Worm (Caenorhabditis elegans) whole organism, late embryonic: ENCODE measurements around the gene T28A11.18.

Experiments used
- C08G9.2 ChIP-seq: sonication (generic microtip); optimal IDR thresholded peaks from 2 replicates; lab custom pipeline; 2016; ENCODE audit warnings: mild to moderate bottlenecking, missing genetic modification characterization, moderate library complexity, missing compliant biosample characterization
- C38D4.7 ChIP-seq: fragments of 200-800 bp; sonication (Bioruptor generic); optimal IDR thresholded peaks from 2 replicates; lab custom pipeline; 2018; ENCODE audit warnings: mild to moderate bottlenecking, missing genetic modification characterization, moderate library complexity, missing compliant biosample characterization
- F13H6.1 ChIP-seq: sonication (generic microtip); optimal IDR thresholded peaks from 2 replicates; lab custom pipeline; 2016; ENCODE audit warnings: missing genetic modification characterization, missing compliant biosample characterization
- K02D7.2 ChIP-seq: sonication (generic microtip); optimal IDR thresholded peaks from 2 replicates; lab custom pipeline; 2017; ENCODE audit warnings: mild to moderate bottlenecking, missing genetic modification characterization, missing compliant biosample characterization
- T23F11.4 ChIP-seq: fragments of 200-800 bp; sonication (Bioruptor generic); optimal IDR thresholded peaks from 2 replicates; lab custom pipeline; 2018; ENCODE audit warnings: mild to moderate bottlenecking, missing genetic modification characterization, missing compliant biosample characterization
- ceh-14 ChIP-seq: sonication (generic microtip); optimal IDR thresholded peaks from 2 replicates; lab custom pipeline; 2016; ENCODE audit warnings: missing genotype, missing genetic modification characterization, missing compliant biosample characterization
- ceh-24 ChIP-seq: sonication (generic microtip); optimal IDR thresholded peaks from 2 replicates; lab custom pipeline; 2016; ENCODE audit warnings: mild to moderate bottlenecking, missing genetic modification characterization, missing compliant biosample characterization
- ceh-34 ChIP-seq: sonication (generic microtip); optimal IDR thresholded peaks from 2 replicates; lab custom pipeline; 2016; ENCODE audit warnings: mild to moderate bottlenecking, missing genetic modification characterization, missing compliant biosample characterization
- ceh-6 ChIP-seq: fragments of 200-800 bp; sonication (Bioruptor generic); optimal IDR thresholded peaks from 2 replicates; lab custom pipeline; 2018; ENCODE audit warnings: mild to moderate bottlenecking, missing genetic modification characterization, missing compliant biosample characterization
- dmd-4 ChIP-seq: sonication (generic microtip); optimal IDR thresholded peaks from 2 replicates; lab custom pipeline; 2016; ENCODE audit warnings: borderline replicate concordance, missing genetic modification characterization, missing compliant biosample characterization
- dve-1 ChIP-seq: sonication (generic microtip); optimal IDR thresholded peaks from 2 replicates; lab custom pipeline; 2017; ENCODE audit warnings: antibody characterized with exemption, mild to moderate bottlenecking, missing genetic modification characterization, missing compliant biosample characterization
- ets-4 ChIP-seq: sonication (generic microtip); optimal IDR thresholded peaks from 2 replicates; lab custom pipeline; 2016; ENCODE audit warnings: missing genetic modification characterization, missing compliant biosample characterization
- fkh-10 ChIP-seq: fragments of 150-350 bp; optimal IDR thresholded peaks from 2 replicates; lab custom pipeline; 2014; ENCODE audit warnings: missing biosample characterization, missing genetic modification reagents, missing genetic modification characterization
- hlh-8 ChIP-seq: sonication (generic microtip); optimal IDR thresholded peaks from 2 replicates; lab custom pipeline; 2016; ENCODE audit warnings: missing genotype, missing genetic modification characterization, missing compliant biosample characterization
- nhr-11 ChIP-seq: fragments of 150-350 bp; optimal IDR thresholded peaks from 2 replicates; lab custom pipeline; 2014; ENCODE audit warnings: missing biosample characterization, missing genetic modification characterization
- nhr-232 ChIP-seq: sonication (generic microtip); optimal IDR thresholded peaks from 2 replicates; lab custom pipeline; 2016; ENCODE audit warnings: missing genetic modification characterization, missing compliant biosample characterization
- npax-4 ChIP-seq: sonication (generic microtip); optimal IDR thresholded peaks from 2 replicates; lab custom pipeline; 2016; ENCODE audit warnings: missing genetic modification characterization, missing compliant biosample characterization
- pax-1 ChIP-seq: fragments of 150-350 bp; optimal IDR thresholded peaks from 2 replicates; lab custom pipeline; 2014; ENCODE audit warnings: missing biosample characterization, missing genetic modification characterization
- pha-2 ChIP-seq: sonication (generic microtip); optimal IDR thresholded peaks from 2 replicates; lab custom pipeline; 2017; ENCODE audit warnings: mild to moderate bottlenecking, missing genetic modification characterization, missing compliant biosample characterization
- pros-1 ChIP-seq: fragments of 150-350 bp; optimal IDR thresholded peaks from 2 replicates; lab custom pipeline; 2014; ENCODE audit warnings: missing biosample characterization, missing genetic modification reagents, missing genetic modification characterization
- ref-2 ChIP-seq: sonication (generic microtip); optimal IDR thresholded peaks from 2 replicates; lab custom pipeline; 2016; ENCODE audit warnings: missing genetic modification characterization, missing compliant biosample characterization
- sdc-2 ChIP-seq: sonication (generic microtip); optimal IDR thresholded peaks from 2 replicates; lab custom pipeline; 2016; ENCODE audit warnings: missing genotype, missing genetic modification characterization, missing compliant biosample characterization
- sox-4 ChIP-seq: sonication (generic microtip); optimal IDR thresholded peaks from 2 replicates; lab custom pipeline; 2017; ENCODE audit warnings: mild to moderate bottlenecking, missing genetic modification characterization, inconsistent platforms, missing compliant biosample characterization
- ttx-3 ChIP-seq: sonication (generic microtip); optimal IDR thresholded peaks from 2 replicates; lab custom pipeline; 2016; ENCODE audit warnings: missing genetic modification reagents, missing genetic modification characterization, missing compliant biosample characterization
- unc-3 ChIP-seq, 2 experiments: fragments of 200-800 bp in 1 of 2; sonication (Bioruptor generic) in 1 of 2; sonication (generic microtip) in 1 of 2; conservative IDR thresholded peaks in 1 of 2; optimal IDR thresholded peaks in 1 of 2; 2 replicates each; pipeline versions ENCODE4 v1.3.6 to Lab custom; 2016 to 2022; ENCODE audit warnings: missing compliant biosample characterization in 2 of 2, missing genetic modification characterization in 2 of 2, missing genetic modification reagents in 1 of 2
- unc-55 ChIP-seq: sonication (generic microtip); optimal IDR thresholded peaks from 2 replicates; lab custom pipeline; 2017; ENCODE audit warnings: missing biosample characterization, missing genetic modification reagents, missing genetic modification characterization
- unc-86 ChIP-seq: sonication (generic microtip); optimal IDR thresholded peaks from 2 replicates; lab custom pipeline; 2016; ENCODE audit warnings: missing genetic modification characterization, missing compliant biosample characterization
- ztf-16 ChIP-seq: sonication (generic microtip); optimal IDR thresholded peaks from 2 replicates; lab custom pipeline; 2017; ENCODE audit warnings: missing genetic modification characterization, missing compliant biosample characterization

Gene T28A11.18

ce11 chrV:3267950-3268349 lies at the start of gene T28A11.18:
Gene T28A11.18, minus strand, starts transcription at chrV:3268050.
- TF ChIP-seq ets-4 (tag; lab: Kevin White, UChicago) (no peak), sox-4 (no peak), sdc-2 (tag; lab: Kevin White, UChicago) (no peak), ref-2 (tag; lab: Kevin White, UChicago) (no peak), C38D4.7 (GFP tag; lab: Kevin White, UChicago) (no peak)
- TF ChIP-seq, all 69 proteins: peak for 0

ce11 chrV:3316108-3316507 lies 48.3 kb upstream of the T28A11.18 start, which contains the start of gene F35F10.1:
Gene F35F10.1, plus strand, starts transcription at chrV:3316307.
- TF ChIP-seq K02D7.2 (tag; lab: Kevin White, UChicago) (no peak), unc-3 (GFP tag; conservative IDR thresholded peaks at IDR 0.05; lab: Robert Waterston, UW) (no peak), unc-3 (tag; optimal IDR thresholded peaks at IDR 0.05; lab: Kevin White, UChicago) (no peak), unc-55 (GFP tag; lab: Kevin White, UChicago) (no peak), ceh-34 (tag; lab: Kevin White, UChicago) (no peak), dve-1 (tag; lab: Kevin White, UChicago) (no peak), ref-2 (tag; lab: Kevin White, UChicago) (no peak), pha-2 (tag; lab: Kevin White, UChicago) (no peak), fkh-10 (no peak), unc-86 (tag; lab: Kevin White, UChicago) (no peak), F13H6.1 (tag; lab: Kevin White, UChicago) (no peak), dmd-4 (tag; lab: Kevin White, UChicago) (no peak), C08G9.2 (tag; lab: Kevin White, UChicago) (no peak), T23F11.4 (no peak), ceh-24 (tag; lab: Kevin White, UChicago) (no peak), ceh-14 (tag; lab: Kevin White, UChicago) (no peak), ets-4 (tag; lab: Kevin White, UChicago) (no peak), ttx-3 (tag; lab: Kevin White, UChicago) (no peak), sox-4 (no peak)
- TF ChIP-seq, all 69 proteins: peak for 0

DNA sequence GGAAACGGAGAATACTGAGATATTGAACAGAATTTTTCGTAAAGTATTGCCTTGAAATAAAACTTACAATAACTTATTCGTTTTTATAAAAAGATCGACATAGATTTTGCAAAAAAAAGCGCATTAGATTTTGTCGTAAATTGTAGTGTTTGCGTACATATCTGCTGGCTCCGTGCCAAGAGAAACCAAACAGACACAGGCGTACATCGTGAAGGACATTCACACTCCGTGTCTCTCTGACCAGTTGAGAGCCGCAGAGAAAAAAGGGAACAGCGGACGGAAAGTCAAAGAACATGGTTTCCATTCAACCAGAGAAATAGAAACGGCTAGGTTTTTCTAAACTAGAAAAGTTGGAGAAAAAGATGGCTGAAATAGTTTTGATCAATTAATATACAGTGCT lies 47.5 kb upstream of the T28A11.18 start, which contains the start of gene arrd-19:
TSS of gene arrd-19 (minus strand) at position 209 of the 400 bp plus-strand sequence.
- TF ChIP-seq unc-86 (tag; lab: Kevin White, UChicago) (no peak), pax-1 (tag; lab: Kevin White, UChicago) (peak; percentile 8)

ce11 chrV:3312067-3312666 lies 44.3 kb upstream of the T28A11.18 start, which contains the start of gene arrd-18:
Gene arrd-18, minus strand, starts transcription at chrV:3312117.
- no peak for TF ChIP-seq ceh-6 (GFP tag; lab: Kevin White, UChicago)
- no peak for TF ChIP-seq ttx-3 (tag; lab: Kevin White, UChicago)
- TF ChIP-seq ceh-14 (tag; lab: Kevin White, UChicago), result peak; percentile 15
- no peak for TF ChIP-seq nhr-232

DNA sequence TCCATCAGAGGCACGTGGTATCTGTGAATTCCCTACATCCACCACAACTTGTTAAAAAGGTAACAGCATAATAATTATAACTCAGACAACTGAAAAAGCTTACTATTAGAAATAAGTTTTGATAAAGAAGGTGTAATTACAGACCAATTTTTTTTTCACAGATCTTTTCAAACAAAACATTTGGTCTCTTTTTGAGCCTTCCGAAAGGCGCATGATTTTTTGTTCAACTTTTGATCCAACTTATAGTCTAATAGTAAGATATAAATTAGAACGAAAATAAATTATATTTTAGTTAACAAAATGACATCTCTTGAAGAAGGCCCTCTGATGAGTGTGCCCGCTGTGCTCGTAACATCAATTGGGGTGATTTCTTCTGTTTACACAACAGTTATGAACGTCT lies 40.3 kb upstream of the T28A11.18 start, which contains the start of gene srbc-3:
TSS of gene srbc-3 (plus strand) at position 301 of the 400 bp plus-strand sequence.
- TF ChIP-seq npax-4 (no peak), K02D7.2 (tag; lab: Kevin White, UChicago) (no peak), pros-1 (tag; lab: Kevin White, UChicago) (no peak), dmd-4 (tag; lab: Kevin White, UChicago) (no peak), ceh-14 (tag; lab: Kevin White, UChicago) (no peak), ztf-16 (tag; lab: Kevin White, UChicago) (no peak), sox-4 (no peak)

DNA sequence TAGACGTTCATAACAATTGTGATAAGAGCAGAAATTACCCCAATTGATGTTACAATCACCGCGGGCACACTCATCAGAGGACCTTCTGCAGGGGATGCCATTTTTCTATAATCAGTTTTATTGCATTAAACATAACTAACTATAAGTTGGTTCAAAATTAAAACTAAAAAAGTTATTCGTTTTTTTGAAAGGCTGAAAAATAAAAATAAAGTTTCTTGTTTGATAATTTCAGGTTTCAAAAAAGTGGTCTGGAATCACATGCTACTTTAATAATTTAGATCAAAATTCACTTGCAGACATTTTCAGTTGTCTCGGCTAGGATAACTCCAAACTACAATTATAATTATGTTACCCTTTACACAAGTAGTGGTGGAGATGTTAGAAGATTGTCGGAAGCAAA lies 34.0 kb upstream of the T28A11.18 start, which contains the start of gene srbc-1:
TSS of gene srbc-1 (minus strand) at position 101 of the 400 bp plus-strand sequence.
- TF ChIP-seq nhr-11 (tag; lab: Kevin White, UChicago) (no peak), sox-4 (no peak), hlh-8 (tag; lab: Kevin White, UChicago) (no peak)
